Worm (Caenorhabditis elegans) whole organism, L4 larva: ENCODE results near the gene R13D11.3.

ENCODE experiments used
- aly-2 ChIP-seq: sonication (generic microtip); optimal IDR thresholded peaks from 2 replicates; lab custom pipeline; 2018; ENCODE audit warnings: missing biosample characterization, missing genetic modification characterization
- skn-1 ChIP-seq: fragments of 150-350 bp; optimal IDR thresholded peaks from 2 replicates; lab custom pipeline; 2014; ENCODE audit warnings: missing biosample characterization, missing genetic modification characterization
- zfp-3 ChIP-seq: fragments of 200-800 bp; sonication (Bioruptor generic); conservative IDR thresholded peaks from 2 replicates; pipeline ENCODE4 v1.3.6; 2022; ENCODE audit warnings: missing genetic modification reagents, missing genetic modification characterization, missing compliant biosample characterization

DNA sequence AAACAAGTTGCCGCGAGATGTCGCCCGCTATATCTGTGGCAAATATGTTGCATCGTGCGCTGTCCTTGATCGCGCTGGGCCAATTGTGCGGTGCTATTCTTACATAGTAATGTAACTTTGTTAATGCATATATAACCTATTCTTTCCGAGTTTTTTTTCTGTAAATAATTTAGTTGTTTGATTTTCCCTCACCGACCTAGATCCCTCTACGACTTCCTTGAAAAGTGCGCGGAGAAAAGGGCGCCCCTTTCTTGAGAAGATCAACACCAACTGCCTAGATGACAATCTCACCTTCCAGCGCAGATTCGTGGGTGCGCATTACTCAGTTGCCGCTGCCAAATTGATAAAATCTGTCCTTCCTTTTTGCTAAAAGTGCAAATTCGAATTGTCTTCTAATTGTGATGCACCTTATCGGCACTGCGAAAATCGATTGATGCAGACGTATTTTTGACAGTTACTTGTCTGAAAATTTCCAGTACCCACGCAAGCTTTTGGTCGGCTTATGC lies 13.2 kb upstream of the R13D11.3 start:
- TF ChIP-seq aly-2 (no peak), skn-1 (tag; lab: Kevin White, UChicago) (no peak), zfp-3 (GFP tag; lab: Robert Waterston, UW) (no peak)
